Fruit fly (Drosophila melanogaster) whole organism, embryonic: ENCODE data around the gene CG13670.
A peak's percentile ranks its signal among the peaks of the same experiment; 100 is the strongest.

ENCODE experiments used
- Atf-2 ChIP-seq: fragments of 200-800 bp; sonication (Bioruptor generic); optimal IDR thresholded peaks from 2 replicates; lab custom pipeline; 2016; ENCODE audit warnings: missing biosample characterization, missing genetic modification characterization
- CG10462 ChIP-seq: fragments of 200-800 bp; sonication (Bioruptor generic); optimal IDR thresholded peaks from 2 replicates; lab custom pipeline; 2016; ENCODE audit warnings: missing biosample characterization, missing genetic modification characterization
- CG12071 ChIP-seq: fragments of 200-800 bp; sonication (Bioruptor generic); optimal IDR thresholded peaks from 3 replicates; lab custom pipeline; 2018; ENCODE audit warnings: missing biosample characterization, mild to moderate bottlenecking, missing genetic modification characterization
- CG12219 ChIP-seq: fragments of 200-800 bp; sonication (Bioruptor generic); optimal IDR thresholded peaks from 3 replicates; lab custom pipeline; 2018; ENCODE audit warnings: missing biosample characterization, mild to moderate bottlenecking, missing genetic modification characterization
- CG14014 ChIP-seq: fragments of 200-800 bp; sonication (Bioruptor generic); IDR thresholded peaks from 2 replicates; pipeline ENCODE4 v1.3.6; 2022; ENCODE audit warnings: missing biosample characterization, missing genetic modification characterization
- CG15514 ChIP-seq: fragments of 200-800 bp; sonication (Bioruptor generic); optimal IDR thresholded peaks from 3 replicates; lab custom pipeline; 2017; ENCODE audit warnings: missing biosample characterization, missing genetic modification characterization, mild to moderate bottlenecking, moderate library complexity, missing genetic modification reagents
- CG17186 ChIP-seq: fragments of 200-800 bp; sonication (Bioruptor generic); optimal IDR thresholded peaks from 3 replicates; lab custom pipeline; 2017; ENCODE audit warnings: missing biosample characterization, missing genetic modification reagents, missing genetic modification characterization
- CG17328 ChIP-seq: fragments of 200-800 bp; sonication (Bioruptor generic); IDR thresholded peaks from 2 replicates; pipeline ENCODE4 v1.3.6; 2022; ENCODE audit warnings: missing biosample characterization, missing genetic modification characterization
- CG1792 ChIP-seq: fragments of 200-800 bp; sonication (Bioruptor generic); optimal IDR thresholded peaks from 2 replicates; lab custom pipeline; 2016; ENCODE audit warnings: missing biosample characterization, missing genetic modification characterization
- CG18262 ChIP-seq: fragments of 200-800 bp; optimal IDR thresholded peaks from 3 replicates; lab custom pipeline; 2019; ENCODE audit warnings: missing biosample characterization, mild to moderate bottlenecking, missing genetic modification characterization, moderate library complexity
- CG1832 ChIP-seq: fragments of 200-800 bp; sonication (Bioruptor generic); optimal IDR thresholded peaks from 2 replicates; lab custom pipeline; 2017; ENCODE audit warnings: missing biosample characterization, mild to moderate bottlenecking, missing genetic modification characterization, inconsistent platforms
- CG18764 ChIP-seq: fragments of 200-800 bp; sonication (Bioruptor generic); optimal IDR thresholded peaks from 3 replicates; lab custom pipeline; 2016; ENCODE audit warnings: missing biosample characterization, missing genetic modification characterization
- CG2120 ChIP-seq: fragments of 200-800 bp; sonication (Bioruptor generic); optimal IDR thresholded peaks from 3 replicates; lab custom pipeline; 2016; ENCODE audit warnings: missing biosample characterization, missing genetic modification characterization
- CG32767 ChIP-seq: fragments of 200-800 bp; sonication (Bioruptor generic); IDR thresholded peaks from 2 replicates; pipeline ENCODE4 v1.3.6; 2022; ENCODE audit warnings: missing biosample characterization, missing genetic modification characterization
- CG3995 ChIP-seq: fragments of 200-800 bp; sonication (Bioruptor generic); optimal IDR thresholded peaks from 3 replicates; lab custom pipeline; 2016; ENCODE audit warnings: missing biosample characterization, missing genetic modification characterization
- CG7963 ChIP-seq: fragments of 200-800 bp; sonication (Bioruptor generic); IDR thresholded peaks from 3 replicates; pipeline ENCODE4 v1.3.6; 2022; ENCODE audit warnings: missing biosample characterization, missing genetic modification characterization; ENCODE audit not compliant: partially characterized antibody
- CG9797 ChIP-seq: fragments of 200-800 bp; sonication (Bioruptor generic); optimal IDR thresholded peaks from 3 replicates; lab custom pipeline; 2018; ENCODE audit warnings: missing biosample characterization, mild to moderate bottlenecking, missing genetic modification characterization
- Dad ChIP-seq: fragments of 200-800 bp; sonication (Bioruptor generic); optimal IDR thresholded peaks from 3 replicates; lab custom pipeline; 2016; ENCODE audit warnings: missing biosample characterization, missing genetic modification characterization
- Deaf1 ChIP-seq: fragments of 200-800 bp; optimal IDR thresholded peaks from 3 replicates; lab custom pipeline; 2019; ENCODE audit warnings: missing biosample characterization, mild to moderate bottlenecking, missing genetic modification characterization, moderate library complexity
- HLH4C ChIP-seq: fragments of 200-800 bp; sonication (Bioruptor generic); IDR thresholded peaks from 3 replicates; pipeline ENCODE4 v1.3.6; 2022; ENCODE audit warnings: missing biosample characterization, missing genetic modification characterization; ENCODE audit not compliant: partially characterized antibody
- Jarid2 ChIP-seq: fragments of 200-800 bp; sonication (Bioruptor generic); optimal IDR thresholded peaks from 3 replicates; lab custom pipeline; 2017; ENCODE audit warnings: mild to moderate bottlenecking, missing biosample characterization, missing genetic modification reagents, missing genetic modification characterization
- MESR4 ChIP-seq: fragments of 200-800 bp; sonication (Bioruptor generic); optimal IDR thresholded peaks from 2 replicates; lab custom pipeline; 2018; ENCODE audit warnings: missing biosample characterization, mild to moderate bottlenecking, missing genetic modification characterization, moderate library complexity
- Mad ChIP-seq: fragments of 200-800 bp; sonication (Bioruptor generic); optimal IDR thresholded peaks from 2 replicates; lab custom pipeline; 2016; ENCODE audit warnings: missing biosample characterization, missing genetic modification characterization
- Meics ChIP-seq: fragments of 200-800 bp; sonication (Bioruptor generic); optimal IDR thresholded peaks from 2 replicates; lab custom pipeline; 2017; ENCODE audit warnings: missing biosample characterization, mild to moderate bottlenecking, missing genetic modification characterization
- Nf-YC ChIP-seq: fragments of 200-800 bp; optimal IDR thresholded peaks from 3 replicates; lab custom pipeline; 2019; ENCODE audit warnings: missing biosample characterization, mild to moderate bottlenecking, missing genetic modification characterization, moderate library complexity
- Oli ChIP-seq: fragments of 200-800 bp; sonication (Bioruptor generic); optimal IDR thresholded peaks from 2 replicates; lab custom pipeline; 2018; ENCODE audit warnings: missing biosample characterization, mild to moderate bottlenecking, missing genetic modification characterization, moderate library complexity
- Opbp ChIP-seq: fragments of 200-800 bp; sonication (Bioruptor generic); IDR thresholded peaks from 3 replicates; pipeline ENCODE4 v1.3.6; 2022; ENCODE audit warnings: missing biosample characterization, missing genetic modification characterization; ENCODE audit not compliant: partially characterized antibody
- PHDP ChIP-seq: fragments of 200-800 bp; sonication (Bioruptor generic); optimal IDR thresholded peaks from 3 replicates; lab custom pipeline; 2018; ENCODE audit warnings: missing biosample characterization, mild to moderate bottlenecking, missing genetic modification characterization, moderate library complexity
- Spps ChIP-seq: fragments of 200-800 bp; sonication (Bioruptor generic); optimal IDR thresholded peaks from 2 replicates; lab custom pipeline; 2018; ENCODE audit warnings: missing biosample characterization, mild to moderate bottlenecking, missing genetic modification characterization
- Sry-β ChIP-seq: fragments of 200-800 bp; sonication (Bioruptor generic); optimal IDR thresholded peaks from 2 replicates; lab custom pipeline; 2018; ENCODE audit warnings: missing biosample characterization, mild to moderate bottlenecking, missing genetic modification characterization, moderate library complexity
- aop ChIP-seq: fragments of 200-800 bp; sonication (Bioruptor generic); IDR thresholded peaks from 2 replicates; pipeline ENCODE4 v1.3.6; 2022; ENCODE audit warnings: missing biosample characterization, missing genetic modification characterization
- ash1 ChIP-seq: fragments of 200-800 bp; sonication (Bioruptor generic); optimal IDR thresholded peaks from 2 replicates; lab custom pipeline; 2018; ENCODE audit warnings: missing biosample characterization, mild to moderate bottlenecking, missing genetic modification characterization
- cad ChIP-seq: fragments of >200 bp; optimal IDR thresholded peaks from 2 replicates; lab custom pipeline; 2017; ENCODE audit warnings: missing biosample characterization, missing genetic modification characterization
- chinmo ChIP-seq: fragments of 200-800 bp; sonication (Bioruptor generic); IDR thresholded peaks from 4 replicates; pipeline ENCODE4 v1.3.6; 2022; ENCODE audit warnings: missing biosample characterization, missing genetic modification characterization; ENCODE audit not compliant: partially characterized antibody
- dpn ChIP-seq, 2 experiments: fragments of 200-800 bp; sonication (Bioruptor generic); optimal IDR thresholded peaks; 3 replicates each; lab custom pipeline; 2016; ENCODE audit warnings: missing biosample characterization in 2 of 2, missing genetic modification characterization in 2 of 2
- ewg ChIP-seq: fragments of 200-800 bp; sonication (Bioruptor generic); optimal IDR thresholded peaks from 3 replicates; lab custom pipeline; 2017; ENCODE audit warnings: mild to moderate bottlenecking, missing biosample characterization, missing genetic modification reagents, missing genetic modification characterization
- lov ChIP-seq, 2 experiments: fragments of 200-800 bp in 1 of 2; fragments of >200 bp in 1 of 2; sonication (Bioruptor generic) in 1 of 2; IDR thresholded peaks in 1 of 2; optimal IDR thresholded peaks in 1 of 2; 2 replicates in 1 of 2; 3 replicates in 1 of 2; pipeline versions ENCODE4 v1.3.6 to Lab custom; 2017 to 2022; ENCODE audit warnings: missing biosample characterization in 1 of 2, missing genetic modification characterization in 1 of 2
- maf-S ChIP-seq: fragments of 200-800 bp; sonication (Bioruptor generic); optimal IDR thresholded peaks from 2 replicates; lab custom pipeline; 2016; ENCODE audit warnings: missing biosample characterization, missing genetic modification characterization
- nau ChIP-seq: fragments of 200-800 bp; sonication (Bioruptor generic); optimal IDR thresholded peaks from 3 replicates; lab custom pipeline; 2017; ENCODE audit warnings: missing biosample characterization, mild to moderate bottlenecking, missing genetic modification characterization, missing genetic modification reagents
- nerfin-1 ChIP-seq: fragments of 200-800 bp; sonication (Bioruptor generic); optimal IDR thresholded peaks from 3 replicates; lab custom pipeline; 2019; ENCODE audit warnings: missing biosample characterization, mild to moderate bottlenecking, missing genetic modification characterization, moderate library complexity
- nom ChIP-seq: fragments of 200-800 bp; sonication (Bioruptor generic); optimal IDR thresholded peaks from 2 replicates; lab custom pipeline; 2017; ENCODE audit warnings: missing biosample characterization, missing genetic modification characterization, mild to moderate bottlenecking, moderate library complexity, missing genetic modification reagents
- peb ChIP-seq: fragments of 200-800 bp; sonication (Bioruptor generic); IDR thresholded peaks from 2 replicates; pipeline ENCODE4 v1.3.6; 2022; ENCODE audit warnings: missing biosample characterization, missing genetic modification characterization
- pfk ChIP-seq: fragments of 200-800 bp; sonication (Bioruptor generic); optimal IDR thresholded peaks from 2 replicates; lab custom pipeline; 2018; ENCODE audit warnings: missing biosample characterization, mild to moderate bottlenecking, missing genetic modification characterization, moderate library complexity
- pum ChIP-seq: fragments of 200-800 bp; sonication (Bioruptor generic); optimal IDR thresholded peaks from 2 replicates; lab custom pipeline; 2016; ENCODE audit warnings: missing biosample characterization, missing genetic modification characterization
- sc ChIP-seq, 3 experiments: fragments of >200 bp in 2 of 3; fragments of 200-800 bp in 1 of 3; sonication (Bioruptor generic) in 1 of 3; optimal IDR thresholded peaks; 2 replicates in 2 of 3; 3 replicates in 1 of 3; lab custom pipeline; 2017; ENCODE audit warnings: mild to moderate bottlenecking in 1 of 3, missing biosample characterization in 1 of 3, missing genetic modification characterization in 1 of 3, missing genetic modification reagents in 1 of 3
- tap ChIP-seq: fragments of 200-800 bp; optimal IDR thresholded peaks from 3 replicates; lab custom pipeline; 2019; ENCODE audit warnings: missing biosample characterization, mild to moderate bottlenecking, missing genetic modification characterization, moderate library complexity
- trem ChIP-seq: fragments of 200-800 bp; optimal IDR thresholded peaks from 3 replicates; lab custom pipeline; 2019; ENCODE audit warnings: missing biosample characterization, mild to moderate bottlenecking, missing genetic modification characterization, moderate library complexity
- wek ChIP-seq: fragments of 200-800 bp; sonication (Bioruptor generic); optimal IDR thresholded peaks from 3 replicates; lab custom pipeline; 2018; ENCODE audit warnings: missing biosample characterization, mild to moderate bottlenecking, missing genetic modification characterization, moderate library complexity
- wor ChIP-seq: fragments of 200-800 bp; sonication (Bioruptor generic); IDR thresholded peaks from 2 replicates; pipeline ENCODE4 v1.3.6; 2022; ENCODE audit warnings: missing biosample characterization, missing genetic modification characterization

CG13670 gene

DNA sequence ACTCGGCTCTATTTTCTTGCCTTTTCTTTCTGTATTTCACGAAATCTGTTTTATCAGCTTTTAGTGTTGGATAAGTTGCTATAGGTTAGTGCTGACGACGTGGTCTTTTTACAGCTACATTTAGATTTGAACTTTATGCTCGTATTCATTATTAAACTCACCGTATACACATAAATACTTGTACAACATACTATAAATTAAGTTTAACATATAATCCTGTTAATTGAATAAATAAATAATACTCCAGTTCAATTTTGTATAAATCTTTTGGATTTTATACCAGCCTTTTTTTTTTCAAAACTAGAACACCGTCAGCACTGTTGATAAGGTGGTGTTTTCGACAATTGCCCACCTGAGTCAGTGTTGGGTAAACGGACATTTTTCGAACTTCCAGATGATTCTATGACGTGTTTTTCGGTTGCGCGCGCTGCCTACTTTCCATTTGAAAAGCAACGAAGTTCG is 11.6 kb upstream of the CG13670 start, which contains the start of gene BI-1 (continued):
- peak; percentile 46 for TF ChIP-seq nom
- no peak for TF ChIP-seq HLH4C
- TF ChIP-seq Deaf1 (tag; lab: Kevin White, UChicago) = no peak
- no peak for TF ChIP-seq Spps (tag; lab: Kevin White, UChicago)
- peak; percentile 70 for TF ChIP-seq nerfin-1 (tag; lab: Kevin White, UChicago)
- no peak for TF ChIP-seq Opbp
- peak; percentile 44 for TF ChIP-seq CG3995 (GFP tag; lab: Kevin White, UChicago)
- TF ChIP-seq CG17186 (GFP tag; lab: Kevin White, UChicago) = peak; percentile 36
- no peak for TF ChIP-seq nau (GFP tag; lab: Kevin White, UChicago)
- TF ChIP-seq chinmo (GFP tag; lab: Robert Waterston, UW) = no peak
- no peak for TF ChIP-seq CG14014 (GFP tag; lab: Robert Waterston, UW)
- TF ChIP-seq pfk (GFP tag; lab: Kevin White, UChicago) = no peak
- TF ChIP-seq aop (GFP tag; lab: Robert Waterston, UW) = no peak
- no peak for TF ChIP-seq Jarid2
- peak; percentile 99 for TF ChIP-seq Sry-β
- TF ChIP-seq cad (GFP tag; lab: Kevin White, UChicago) = no peak
- TF ChIP-seq CG9797 (GFP tag; lab: Kevin White, UChicago) = no peak
- peak; percentile 74 for TF ChIP-seq Nf-YC (tag; lab: Kevin White, UChicago)
- TF ChIP-seq CG32767 = no peak
- TF ChIP-seq CG15514 (GFP tag; lab: Kevin White, UChicago) = peak; percentile 73
- TF ChIP-seq Mad = peak; percentile 27
- TF ChIP-seq tap (tag; lab: Kevin White, UChicago) = no peak
- TF ChIP-seq CG7963 (GFP tag; lab: Robert Waterston, UW) = no peak
- TF ChIP-seq CG12219 (GFP tag; lab: Kevin White, UChicago) = no peak
- no peak for TF ChIP-seq sc (optimal IDR thresholded peaks at IDR 0.05; lab: Kevin White, UChicago)
- TF ChIP-seq sc (GFP tag; optimal IDR thresholded peaks at IDR 0.05; lab: Kevin White, UChicago) = peak; percentile 42
- TF ChIP-seq ash1 (GFP tag; lab: Kevin White, UChicago) = no peak
- TF ChIP-seq maf-S (GFP tag; lab: Kevin White, UChicago) = peak; percentile 29
- peak; percentile 55 for TF ChIP-seq Dad
- peak; percentile 29; the same call in 1 of the 2 replicates for TF ChIP-seq CG17328 (GFP tag; lab: Robert Waterston, UW)
- TF ChIP-seq CG10462 = no peak
- no peak for TF ChIP-seq wek (GFP tag; lab: Kevin White, UChicago)
- no peak for TF ChIP-seq Atf-2 (GFP tag; lab: Kevin White, UChicago)
- peak; percentile 45 to 62 for TF ChIP-seq dpn (GFP tag; optimal IDR thresholded peaks at IDR 0.05; lab: Kevin White, UChicago)
- no peak for TF ChIP-seq CG1832 (GFP tag; lab: Kevin White, UChicago)
- TF ChIP-seq Oli (tag; lab: Kevin White, UChicago) = peak; percentile 56
- no peak for TF ChIP-seq lov (optimal IDR thresholded peaks at IDR 0.05; lab: Kevin White, UChicago)
- no peak for TF ChIP-seq lov (GFP tag; IDR thresholded peaks at IDR 0.05; lab: Robert Waterston, UW)
- TF ChIP-seq PHDP (tag; lab: Kevin White, UChicago) = peak; percentile 57
- TF ChIP-seq Meics (GFP tag; lab: Kevin White, UChicago) = peak; percentile 76
- TF ChIP-seq peb (GFP tag; lab: Robert Waterston, UW) = no peak
- peak; percentile 76 for TF ChIP-seq CG2120 (GFP tag; lab: Kevin White, UChicago)
- no peak for TF ChIP-seq CG12071 (GFP tag; lab: Kevin White, UChicago)
- TF ChIP-seq CG1792 (GFP tag; lab: Kevin White, UChicago) = no peak
- TF ChIP-seq trem (tag; lab: Kevin White, UChicago) = peak; percentile 42
- peak; percentile 58 for TF ChIP-seq CG18764 (GFP tag; lab: Kevin White, UChicago)
- TF ChIP-seq CG18262 (tag; lab: Kevin White, UChicago) = peak; percentile 64
- TF ChIP-seq pum (GFP tag; lab: Kevin White, UChicago) = peak; percentile 51
- peak; percentile 18; the same call in 1 of the 2 replicates for TF ChIP-seq wor (GFP tag; lab: Robert Waterston, UW)
- TF ChIP-seq MESR4 (GFP tag; lab: Kevin White, UChicago) = no peak
- TF ChIP-seq ewg (GFP tag; lab: Kevin White, UChicago) = peak; percentile 65
